Fruit fly (Drosophila melanogaster): Measurements from ENCODE around the gene CG7031.
A peak's percentile ranks its signal among the peaks of the same experiment; 100 is the strongest.

Gene CG7031

dm6 chr3R:22793953-22794352 is 10.1 kb upstream of the CG7031 start (continued):
- TF ChIP-seq gem (tag; optimal IDR thresholded peaks at IDR 0.05) (no peak), chinmo (GFP tag; IDR thresholded peaks at IDR 0.05; ENCODE audit: partially characterized antibody) (0 out of 4 replicates have a peak, but pooled peaks have one; percentile 43), CG12744 (GFP tag; optimal IDR thresholded peaks at IDR 0.05) (no peak), CG6683 (GFP tag; optimal IDR thresholded peaks at IDR 0.05) (no peak), D19A (tag; optimal IDR thresholded peaks at IDR 0.05) (no peak), CG1024 (GFP tag; IDR thresholded peaks at IDR 0.05) (no peak), ash1 (GFP tag; optimal IDR thresholded peaks at IDR 0.05) (no peak), CG1792 (GFP tag; optimal IDR thresholded peaks at IDR 0.05) (no peak), CG7357 (GFP tag; IDR thresholded peaks at IDR 0.05) (no peak), CG17829 (tag; optimal IDR thresholded peaks at IDR 0.05) (no peak), CG10979 (tag; optimal IDR thresholded peaks at IDR 0.05) (no peak), ci (GFP tag; IDR thresholded peaks at IDR 0.05) (no peak), Sox102F (GFP tag; optimal IDR thresholded peaks at IDR 0.05) (no peak), Pdp1 (GFP tag; optimal IDR thresholded peaks at IDR 0.05) (no peak), Camta (GFP tag; optimal IDR thresholded peaks at IDR 0.05) (no peak), ranshi (GFP tag; IDR thresholded peaks at IDR 0.05) (no peak), Med (GFP tag) (peak; percentile 75), ara (GFP tag; IDR thresholded peaks at IDR 0.05) (no peak), CG12769 (tag; optimal IDR thresholded peaks at IDR 0.05) (no peak), HLHmδ (GFP tag; optimal IDR thresholded peaks at IDR 0.05) (no peak), psq (GFP tag; optimal IDR thresholded peaks at IDR 0.05) (no peak), ttk (GFP tag; IDR thresholded peaks at IDR 0.05) (no peak), hbn (GFP tag; IDR thresholded peaks at IDR 0.05; ENCODE audit: partially characterized antibody) (no peak), Sin3A (optimal IDR thresholded peaks at IDR 0.05) (no peak), twi (tag; optimal IDR thresholded peaks at IDR 0.05) (no peak), Hr51 (GFP tag; optimal IDR thresholded peaks at IDR 0.05) (no peak), CG7556 (GFP tag; optimal IDR thresholded peaks at IDR 0.05) (no peak), nom (GFP tag; optimal IDR thresholded peaks at IDR 0.05) (no peak), CG14710 (tag; optimal IDR thresholded peaks at IDR 0.05) (peak; percentile 19), stwl (tag; optimal IDR thresholded peaks at IDR 0.05) (peak; percentile 90), CG18011 (GFP tag; optimal IDR thresholded peaks at IDR 0.05) (no peak), cas (GFP tag; IDR thresholded peaks at IDR 0.05) (no peak), Lim3 (GFP tag; IDR thresholded peaks at IDR 0.05) (no peak), Atf6 (GFP tag; IDR thresholded peaks at IDR 0.05) (no peak), CG6854 (GFP tag; optimal IDR thresholded peaks at IDR 0.05) (peak; percentile 84), Fer2 (tag; optimal IDR thresholded peaks at IDR 0.05) (no peak), Stat92E (GFP tag; optimal IDR thresholded peaks at IDR 0.05) (no peak), prd (optimal IDR thresholded peaks at IDR 0.05) (no peak), prd (GFP tag; IDR thresholded peaks at IDR 0.05) (no peak), dan (GFP tag; IDR thresholded peaks at IDR 0.05) (no peak), mld (GFP tag; IDR thresholded peaks at IDR 0.05; ENCODE audit: partially characterized antibody) (no peak), cg (GFP tag; optimal IDR thresholded peaks at IDR 0.05) (no peak), bigmax (GFP tag; optimal IDR thresholded peaks at IDR 0.05) (no peak), ab (GFP tag; optimal IDR thresholded peaks at IDR 0.05) (no peak), CG16815 (GFP tag; optimal IDR thresholded peaks at IDR 0.05) (no peak), HHEX (GFP tag; optimal IDR thresholded peaks at IDR 0.05) (no peak), CTCF (GFP tag; optimal IDR thresholded peaks at IDR 0.05) (peak; percentile 64), CG14667 (GFP tag; IDR thresholded peaks at IDR 0.05) (no peak), CG32532 (GFP tag; IDR thresholded peaks at IDR 0.05) (no peak), CG17802 (tag; optimal IDR thresholded peaks at IDR 0.05) (no peak), Nf-YC (tag; optimal IDR thresholded peaks at IDR 0.05) (no peak), CG4424 (GFP tag; optimal IDR thresholded peaks at IDR 0.05) (no peak)
